Worm (Caenorhabditis elegans): ENCODE data around the gene F09A5.3.
A peak's percentile ranks its signal among the peaks of the same experiment; 100 is the strongest.

Gene F09A5.3

DNA sequence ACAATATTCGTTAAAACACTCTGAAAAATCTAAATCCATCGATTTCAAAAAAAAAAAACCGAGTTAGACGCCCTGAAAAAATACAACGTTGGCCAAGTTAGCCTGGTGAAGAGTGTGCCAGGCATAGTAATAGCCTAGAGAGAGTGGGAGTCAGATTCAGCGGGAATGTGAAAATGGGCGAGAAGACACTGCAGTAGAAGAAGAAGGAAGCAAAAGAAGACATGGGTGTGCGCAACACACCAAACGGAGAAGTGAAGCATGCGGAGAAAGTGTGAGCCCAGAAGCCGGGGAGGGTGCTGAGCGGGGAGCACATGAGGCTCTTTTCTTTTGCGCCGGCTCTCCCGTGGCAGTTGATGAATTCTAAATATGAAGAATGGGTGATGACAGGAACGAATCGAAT is 29.8 kb downstream of the F09A5.3 start:
- TF ChIP-seq sptf-1 (tag; optimal IDR thresholded peaks at IDR 0.05) (no peak), blmp-1 (tag; optimal IDR thresholded peaks at IDR 0.05) (no peak), mls-2 (tag; optimal IDR thresholded peaks at IDR 0.05) (no peak), hlh-1 (tag; optimal IDR thresholded peaks at IDR 0.05) (no peak), nhr-237 (tag; optimal IDR thresholded peaks at IDR 0.05) (no peak), bed-3 (GFP tag; optimal IDR thresholded peaks at IDR 0.05) (no peak), mab-5 (tag; optimal IDR thresholded peaks at IDR 0.05) (no peak), sem-2 (GFP tag; optimal IDR thresholded peaks at IDR 0.05) (no peak), lin-32 (GFP tag; optimal IDR thresholded peaks at IDR 0.05) (no peak), ceh-39 (tag; optimal IDR thresholded peaks at IDR 0.05) (no peak), cnd-1 (tag; optimal IDR thresholded peaks at IDR 0.05) (no peak), flh-1 (GFP tag; optimal IDR thresholded peaks at IDR 0.05) (no peak), zip-8 (tag; optimal IDR thresholded peaks at IDR 0.05) (no peak), ztf-11 (tag; optimal IDR thresholded peaks at IDR 0.05) (no peak), ceh-83 (GFP tag; optimal IDR thresholded peaks at IDR 0.05) (no peak), M03D4.4 (tag; optimal IDR thresholded peaks at IDR 0.05) (no peak), unc-39 (tag; optimal IDR thresholded peaks at IDR 0.05) (no peak)

DNA sequence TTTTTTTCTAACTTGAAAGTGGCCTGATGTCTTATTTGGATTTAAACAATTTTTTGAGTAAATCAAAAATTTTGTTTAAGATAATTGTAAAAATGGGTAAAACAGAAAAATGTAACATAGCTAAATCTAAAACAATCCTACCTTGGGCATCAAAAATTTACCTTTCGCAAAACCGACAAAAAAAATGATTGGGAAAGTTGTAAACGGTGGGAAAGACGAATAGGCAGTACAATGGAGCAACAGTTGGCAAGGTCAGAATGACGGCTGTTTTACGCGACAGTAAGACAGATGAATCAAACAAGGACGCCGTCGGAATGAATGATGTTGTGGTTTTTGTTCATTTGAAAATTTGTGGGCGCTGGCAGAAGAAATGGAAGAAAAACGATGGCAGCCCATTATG is 33.0 kb downstream of the F09A5.3 start:
- TF ChIP-seq hlh-1 (tag; optimal IDR thresholded peaks at IDR 0.05) (peak; percentile 58), ztf-11 (tag; optimal IDR thresholded peaks at IDR 0.05) (no peak), elt-1 (tag; optimal IDR thresholded peaks at IDR 0.05; ENCODE audit: borderline replicate concordance, insufficient read depth) (no peak), bed-3 (GFP tag; optimal IDR thresholded peaks at IDR 0.05) (no peak)

DNA sequence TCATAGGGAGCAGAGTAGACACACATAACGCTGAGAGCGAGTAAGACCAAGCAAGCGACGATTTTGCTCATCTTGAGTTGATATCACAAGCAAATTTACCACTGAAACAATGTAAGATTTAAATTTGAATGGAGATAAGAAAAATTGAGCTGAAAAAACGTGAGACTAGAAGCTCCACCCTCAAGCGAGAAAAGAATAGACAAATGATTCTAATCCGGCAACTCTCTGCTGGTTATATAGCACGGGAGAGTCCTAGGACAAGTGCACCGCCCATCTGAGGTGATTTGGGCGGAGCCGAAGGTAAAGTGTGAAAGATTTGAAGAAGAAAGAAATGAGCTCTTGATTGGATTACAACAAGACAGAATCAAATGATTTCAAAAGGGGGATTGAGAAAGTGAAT is 36.9 kb downstream of the F09A5.3 start, which contains the start of gene nlp-3:
nlp-3 (minus strand) TSS at position 101 of the 400 bp plus-strand sequence.
- TF ChIP-seq lsy-2 (tag; optimal IDR thresholded peaks at IDR 0.05) (no peak), sem-2 (GFP tag; optimal IDR thresholded peaks at IDR 0.05) (no peak), mab-5 (tag; optimal IDR thresholded peaks at IDR 0.05) (no peak), flh-1 (GFP tag; optimal IDR thresholded peaks at IDR 0.05) (no peak)

DNA sequence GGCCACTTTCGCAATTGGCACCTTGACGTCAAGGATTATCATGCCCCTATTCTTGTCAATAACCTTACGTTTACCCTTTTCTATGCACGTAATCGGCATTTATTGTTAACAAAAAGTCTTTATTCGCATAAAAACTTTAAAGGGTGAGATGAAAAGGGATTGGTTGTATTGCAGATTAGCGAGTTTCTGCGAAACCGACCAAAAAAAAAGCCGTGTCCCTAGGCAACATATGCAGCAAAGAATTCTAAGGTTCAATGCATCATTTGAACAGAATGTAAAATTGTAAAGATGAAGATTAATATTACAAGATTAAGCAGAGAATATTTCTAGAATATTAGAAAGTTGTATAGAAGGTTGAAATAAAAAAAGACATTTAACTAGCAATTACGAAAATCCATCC is 40.6 kb downstream of the F09A5.3 start:
- no peak for TF ChIP-seq hlh-1 (tag; optimal IDR thresholded peaks at IDR 0.05)
- TF ChIP-seq lsy-2 (tag; optimal IDR thresholded peaks at IDR 0.05) = no peak
- TF ChIP-seq sem-2 (GFP tag; optimal IDR thresholded peaks at IDR 0.05) = no peak
- TF ChIP-seq mab-5 (tag; optimal IDR thresholded peaks at IDR 0.05) = no peak
- no peak for TF ChIP-seq unc-62 (GFP tag; optimal IDR thresholded peaks at IDR 0.05)
- TF ChIP-seq pha-4 (tag; optimal IDR thresholded peaks at IDR 0.05) = no peak
- no peak for TF ChIP-seq ztf-11 (tag; optimal IDR thresholded peaks at IDR 0.05)
- no peak for TF ChIP-seq ham-2 (GFP tag; optimal IDR thresholded peaks at IDR 0.05)
- no peak for TF ChIP-seq sptf-1 (tag; optimal IDR thresholded peaks at IDR 0.05)
- no peak for TF ChIP-seq tbx-8 (GFP tag; optimal IDR thresholded peaks at IDR 0.05)
- TF ChIP-seq unc-120 (tag; optimal IDR thresholded peaks at IDR 0.05; ENCODE audit: poor library complexity, severe bottlenecking) = no peak

DNA sequence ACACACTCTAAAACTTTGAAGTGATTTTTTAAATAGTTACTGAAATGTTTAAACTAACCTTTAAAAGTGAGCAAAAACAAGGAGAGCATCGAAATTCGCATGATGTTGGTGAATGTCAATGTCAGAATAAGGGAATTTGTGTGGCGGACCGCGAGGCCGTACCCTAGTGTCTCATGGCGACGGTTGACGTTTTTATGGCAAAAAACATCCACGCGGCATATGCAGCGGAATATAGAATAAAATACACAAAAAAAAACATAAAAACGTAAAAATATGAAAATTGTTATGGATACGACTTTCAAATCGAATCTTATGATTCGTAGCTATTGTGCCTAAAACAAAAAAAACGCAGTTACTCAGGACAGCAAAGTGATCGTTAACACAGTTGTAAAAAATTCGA is 48.5 kb downstream of the F09A5.3 start, which contains the start of gene cwp-5:
cwp-5 (minus strand) TSS at position 101 of the 400 bp plus-strand sequence.
- no peak for TF ChIP-seq mls-2 (tag; optimal IDR thresholded peaks at IDR 0.05)
- TF ChIP-seq lin-32 (GFP tag; optimal IDR thresholded peaks at IDR 0.05) = no peak
- TF ChIP-seq unc-39 (tag; optimal IDR thresholded peaks at IDR 0.05) = no peak
- TF ChIP-seq hlh-1 (tag; optimal IDR thresholded peaks at IDR 0.05) = no peak
- no peak for TF ChIP-seq mab-5 (tag; optimal IDR thresholded peaks at IDR 0.05)
- TF ChIP-seq sptf-1 (tag; optimal IDR thresholded peaks at IDR 0.05) = no peak
- TF ChIP-seq elt-1 (tag; optimal IDR thresholded peaks at IDR 0.05; ENCODE audit: borderline replicate concordance, insufficient read depth) = no peak
- TF ChIP-seq cnd-1 (tag; optimal IDR thresholded peaks at IDR 0.05) = no peak
- TF ChIP-seq ces-1 (GFP tag; optimal IDR thresholded peaks at IDR 0.05) = no peak
- no peak for TF ChIP-seq sem-2 (GFP tag; optimal IDR thresholded peaks at IDR 0.05)
- no peak for TF ChIP-seq flh-1 (GFP tag; optimal IDR thresholded peaks at IDR 0.05)
- no peak for TF ChIP-seq ceh-83 (GFP tag; optimal IDR thresholded peaks at IDR 0.05)
- TF ChIP-seq pha-4 (tag; optimal IDR thresholded peaks at IDR 0.05) = no peak
- no peak for TF ChIP-seq ceh-43 (GFP tag; optimal IDR thresholded peaks at IDR 0.05)
- TF ChIP-seq lin-13 (tag; optimal IDR thresholded peaks at IDR 0.05) = no peak
- TF ChIP-seq drap-1 (GFP tag; optimal IDR thresholded peaks at IDR 0.05) = no peak

DNA sequence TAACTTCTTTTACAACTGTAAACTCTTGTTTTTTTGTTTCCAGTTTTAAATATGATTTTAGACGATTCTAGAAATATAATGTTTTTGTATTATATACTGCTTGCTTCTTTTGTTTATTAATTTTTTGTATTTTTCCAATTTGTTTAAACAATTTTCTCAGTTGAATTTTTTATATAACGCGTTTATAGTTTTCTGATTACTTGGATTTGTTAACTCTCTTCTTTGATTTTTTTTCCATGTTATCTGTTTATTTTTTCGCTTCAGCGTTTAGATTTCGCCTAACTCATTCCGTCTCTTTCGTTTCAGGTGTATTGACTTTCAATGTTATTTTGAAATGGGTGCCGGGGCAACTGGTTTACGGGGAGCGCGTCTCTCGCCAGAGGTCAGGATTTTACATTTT is 49.5 kb downstream of the F09A5.3 start, which contains the start of gene gpa-6:
gpa-6 (plus strand) TSS at position 301 of the 400 bp plus-strand sequence.
- TF ChIP-seq M03D4.4 (tag; optimal IDR thresholded peaks at IDR 0.05) (no peak), pha-4 (tag; optimal IDR thresholded peaks at IDR 0.05) (no peak), lin-13 (tag; optimal IDR thresholded peaks at IDR 0.05) (no peak), mep-1 (tag; optimal IDR thresholded peaks at IDR 0.05) (no peak), ceh-83 (GFP tag; optimal IDR thresholded peaks at IDR 0.05) (no peak), nhr-237 (tag; optimal IDR thresholded peaks at IDR 0.05) (no peak), zip-8 (tag; optimal IDR thresholded peaks at IDR 0.05) (no peak), lsy-2 (tag; optimal IDR thresholded peaks at IDR 0.05) (no peak), nhr-28 (tag; optimal IDR thresholded peaks at IDR 0.05) (no peak), drap-1 (GFP tag; optimal IDR thresholded peaks at IDR 0.05) (no peak), ces-1 (GFP tag; optimal IDR thresholded peaks at IDR 0.05) (no peak), nhr-12 (tag; optimal IDR thresholded peaks at IDR 0.05) (no peak), ham-2 (GFP tag; optimal IDR thresholded peaks at IDR 0.05) (no peak)
